Worm (Caenorhabditis elegans) whole organism, L4 larva: ENCODE data around the gene dre-1.

Experiments
- D1046.2 ChIP-seq: fragments of 200-800 bp; sonication (Bioruptor generic); IDR thresholded peaks from 2 replicates; pipeline ENCODE4 v1.3.6; 2022; ENCODE audit warnings: missing genetic modification characterization, missing compliant biosample characterization
- R02D3.7 ChIP-seq: fragments of 150-350 bp; sonication (generic microtip); optimal IDR thresholded peaks from 3 replicates; lab custom pipeline; 2014; ENCODE audit warnings: missing biosample characterization, missing genetic modification characterization
- Y48G9A.11 ChIP-seq: fragments of 200-800 bp; sonication (Bioruptor generic); IDR thresholded peaks from 2 replicates; pipeline ENCODE4 v1.3.6; 2022; ENCODE audit warnings: missing genetic modification reagents, missing genetic modification characterization, missing compliant biosample characterization
- Y5F2A.4 ChIP-seq: fragments of 200-800 bp; sonication (Bioruptor generic); optimal IDR thresholded peaks from 2 replicates; lab custom pipeline; 2018; ENCODE audit warnings: mild to moderate bottlenecking, missing genetic modification characterization, missing compliant biosample characterization
- aha-1 ChIP-seq: fragments of 150-350 bp; peaks from one replicate; lab custom pipeline; 2014; ENCODE audit warnings: missing biosample characterization, missing genetic modification characterization
- ceh-28 ChIP-seq: fragments of 150-350 bp; optimal IDR thresholded peaks from 2 replicates; lab custom pipeline; 2014; ENCODE audit warnings: missing biosample characterization, missing genetic modification reagents, missing genetic modification characterization
- ceh-32 ChIP-seq: sonication (generic microtip); optimal IDR thresholded peaks from 2 replicates; lab custom pipeline; 2016; ENCODE audit warnings: mild to moderate bottlenecking, missing genetic modification characterization, missing compliant biosample characterization; ENCODE audit not compliant: poor library complexity
- ceh-82 ChIP-seq: sonication (generic microtip); optimal IDR thresholded peaks from 2 replicates; lab custom pipeline; 2017; ENCODE audit warnings: missing biosample characterization, missing genetic modification characterization
- daf-16 ChIP-seq, 3 experiments: sonication (generic microtip); optimal IDR thresholded peaks; 2 replicates each; lab custom pipeline; 2016 to 2017; ENCODE audit warnings: missing genetic modification characterization in 3 of 3, missing genetic modification reagents in 3 of 3, mild to moderate bottlenecking in 2 of 3, missing compliant biosample characterization in 2 of 3, missing biosample characterization in 1 of 3, moderate library complexity in 1 of 3
- dmd-9 ChIP-seq: fragments of 200-800 bp; sonication (Bioruptor generic); IDR thresholded peaks from 2 replicates; pipeline ENCODE4 v1.3.6; 2022; ENCODE audit warnings: missing genetic modification reagents, missing genetic modification characterization, missing compliant biosample characterization
- egl-43 ChIP-seq: fragments of 200-800 bp; sonication (Bioruptor generic); IDR thresholded peaks from 2 replicates; pipeline ENCODE4 v1.3.6; 2022; ENCODE audit warnings: missing genetic modification reagents, missing genetic modification characterization, missing compliant biosample characterization
- fkh-10 ChIP-seq: fragments of 150-350 bp; optimal IDR thresholded peaks from 2 replicates; lab custom pipeline; 2014; ENCODE audit warnings: missing biosample characterization, missing genetic modification reagents, missing genetic modification characterization
- gei-8 ChIP-seq: fragments of 200-800 bp; sonication (Bioruptor generic); optimal IDR thresholded peaks from 2 replicates; lab custom pipeline; 2018; ENCODE audit warnings: mild to moderate bottlenecking, missing genetic modification characterization, missing compliant biosample characterization
- hif-1 ChIP-seq, 2 experiments: sonication (generic microtip); optimal IDR thresholded peaks; 2 replicates each; lab custom pipeline; 2016 to 2017; ENCODE audit warnings: missing compliant biosample characterization in 2 of 2, missing genetic modification characterization in 2 of 2, missing genetic modification reagents in 2 of 2, missing genotype in 2 of 2, mild to moderate bottlenecking in 1 of 2
- hmg-1.1 ChIP-seq: fragments of 200-800 bp; sonication (Bioruptor generic); IDR thresholded peaks from 2 replicates; pipeline ENCODE4 v1.3.6; 2022; ENCODE audit warnings: missing genetic modification reagents, missing genetic modification characterization, missing compliant biosample characterization
- jun-1 ChIP-seq: fragments of 150-350 bp; optimal IDR thresholded peaks from 2 replicates; lab custom pipeline; 2014; ENCODE audit warnings: missing biosample characterization, missing genetic modification reagents, missing genetic modification characterization
- lim-7 ChIP-seq: fragments of 200-800 bp; sonication (Bioruptor generic); IDR thresholded peaks from 2 replicates; pipeline ENCODE4 v1.3.6; 2022; ENCODE audit warnings: missing genetic modification characterization, missing compliant biosample characterization
- lin-39 ChIP-seq: fragments of 150-350 bp; optimal IDR thresholded peaks from 2 replicates; lab custom pipeline; 2014; ENCODE audit warnings: missing biosample characterization, missing genetic modification reagents, missing genetic modification characterization
- madf-9 ChIP-seq: fragments of 200-800 bp; sonication (Bioruptor generic); conservative IDR thresholded peaks from 2 replicates; pipeline ENCODE4 v1.3.6; 2022; ENCODE audit warnings: missing genetic modification reagents, missing genetic modification characterization, missing compliant biosample characterization
- mes-2 ChIP-seq: sonication (generic microtip); optimal IDR thresholded peaks from 2 replicates; lab custom pipeline; 2016; ENCODE audit warnings: missing genotype, mild to moderate bottlenecking, missing genetic modification characterization, missing compliant biosample characterization; ENCODE audit not compliant: poor library complexity, severe bottlenecking
- mxl-2 ChIP-seq: fragments of 200-800 bp; sonication (Bioruptor generic); conservative IDR thresholded peaks from 2 replicates; pipeline ENCODE4 v1.3.6; 2022; ENCODE audit warnings: missing genetic modification reagents, missing genetic modification characterization, missing compliant biosample characterization
- nhr-111 ChIP-seq: fragments of 200-800 bp; sonication (Bioruptor generic); optimal IDR thresholded peaks from 2 replicates; lab custom pipeline; 2018; ENCODE audit warnings: mild to moderate bottlenecking, missing genetic modification characterization, missing compliant biosample characterization
- nhr-237 ChIP-seq: sonication (generic microtip); optimal IDR thresholded peaks from 2 replicates; lab custom pipeline; 2017; ENCODE audit warnings: missing biosample characterization, missing genetic modification characterization
- nhr-42 ChIP-seq: fragments of 200-800 bp; sonication (Bioruptor generic); IDR thresholded peaks from 2 replicates; pipeline ENCODE4 v1.3.6; 2022; ENCODE audit warnings: missing genetic modification characterization, missing compliant biosample characterization
- pqm-1 ChIP-seq: sonication (generic microtip); optimal IDR thresholded peaks from 2 replicates; lab custom pipeline; 2017; ENCODE audit warnings: missing biosample characterization, missing genetic modification characterization
- saeg-2 ChIP-seq: fragments of 200-800 bp; sonication (Bioruptor generic); IDR thresholded peaks from 2 replicates; pipeline ENCODE4 v1.3.6; 2022; ENCODE audit warnings: missing genetic modification reagents, missing genetic modification characterization, missing compliant biosample characterization
- sdz-12 ChIP-seq: fragments of 200-800 bp; sonication (Bioruptor generic); optimal IDR thresholded peaks from 2 replicates; lab custom pipeline; 2018; ENCODE audit warnings: mild to moderate bottlenecking, missing genetic modification characterization, missing compliant biosample characterization
- skn-1 ChIP-seq: fragments of 150-350 bp; optimal IDR thresholded peaks from 2 replicates; lab custom pipeline; 2014; ENCODE audit warnings: missing biosample characterization, missing genetic modification characterization
- spr-1 ChIP-seq: sonication (generic microtip); optimal IDR thresholded peaks from 2 replicates; lab custom pipeline; 2016; ENCODE audit warnings: mild to moderate bottlenecking, missing genetic modification characterization, missing compliant biosample characterization
- tra-1 ChIP-seq: fragments of 200-800 bp; sonication (Bioruptor generic); IDR thresholded peaks from 2 replicates; pipeline ENCODE4 v1.3.6; 2022; ENCODE audit warnings: missing genetic modification reagents, missing genetic modification characterization, missing compliant biosample characterization
- unc-130 ChIP-seq: sonication (generic microtip); optimal IDR thresholded peaks from 2 replicates; lab custom pipeline; 2016; ENCODE audit warnings: missing genetic modification reagents, missing genetic modification characterization, missing compliant biosample characterization
- unc-39 ChIP-seq: sonication (generic microtip); optimal IDR thresholded peaks from 2 replicates; lab custom pipeline; 2017; ENCODE audit warnings: missing biosample characterization, missing genetic modification characterization
- zfp-2 ChIP-seq: sonication (generic microtip); optimal IDR thresholded peaks from 2 replicates; lab custom pipeline; 2016; ENCODE audit warnings: mild to moderate bottlenecking, missing genetic modification characterization, missing compliant biosample characterization
- zip-11 ChIP-seq: fragments of 200-800 bp; sonication (Bioruptor generic); IDR thresholded peaks from 2 replicates; pipeline ENCODE4 v1.3.6; 2022; ENCODE audit warnings: missing genetic modification characterization, missing compliant biosample characterization
- zip-2 ChIP-seq: fragments of 150-350 bp; optimal IDR thresholded peaks from 2 replicates; lab custom pipeline; 2014; ENCODE audit warnings: missing biosample characterization, missing genetic modification characterization
- ztf-11 ChIP-seq: fragments of 150-350 bp; optimal IDR thresholded peaks from 2 replicates; lab custom pipeline; 2014; ENCODE audit warnings: missing biosample characterization, missing genetic modification characterization

The dre-1 gene

DNA sequence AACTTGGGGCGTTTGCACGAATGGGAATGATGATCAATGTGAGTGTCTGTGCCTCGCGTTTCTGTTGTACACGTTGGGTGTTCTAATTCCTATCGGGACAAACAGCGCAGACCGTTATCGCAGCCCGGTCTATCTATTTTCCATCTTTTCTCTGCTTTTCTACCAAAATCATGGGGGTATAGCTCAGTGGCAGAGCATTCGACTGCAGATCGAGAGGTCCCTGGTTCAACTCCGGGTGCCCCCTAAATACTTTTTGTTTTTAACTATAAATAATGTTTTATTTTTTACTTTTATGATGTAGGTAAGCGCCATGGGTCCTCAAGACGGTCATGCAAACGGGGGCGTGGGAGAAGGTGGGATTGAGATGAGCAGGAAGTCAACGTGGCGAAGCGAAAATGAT is 13.3 kb upstream of the dre-1 start (continued):
- peak; percentile 3 for TF ChIP-seq unc-130 (GFP tag; lab: Kevin White, UChicago)
- peak; percentile 52; the same call in 1 of the 2 replicates for TF ChIP-seq D1046.2 (GFP tag; lab: Robert Waterston, UW)
- TF ChIP-seq zip-11 (GFP tag; lab: Robert Waterston, UW) = no peak
- TF ChIP-seq pqm-1 = no peak
- no peak for TF ChIP-seq Y48G9A.11 (GFP tag; lab: Robert Waterston, UW)
- no peak for TF ChIP-seq ztf-11 (tag; lab: Kevin White, UChicago)
- peak; percentile 67; the same call in 1 of the 2 replicates for TF ChIP-seq dmd-9 (GFP tag; lab: Robert Waterston, UW)
- no peak for TF ChIP-seq tra-1
- TF ChIP-seq ceh-28 (tag; lab: Kevin White, UChicago) = no peak
- no peak for TF ChIP-seq hmg-1.1 (GFP tag; lab: Robert Waterston, UW)
- TF ChIP-seq nhr-42 (GFP tag; lab: Robert Waterston, UW) = no peak
- no peak for TF ChIP-seq jun-1 (tag; lab: Kevin White, UChicago)
- TF ChIP-seq aha-1 (tag; lab: Kevin White, UChicago) = no peak
- TF ChIP-seq R02D3.7 (tag; lab: Kevin White, UChicago) = no peak
- peak; percentile 64 for TF ChIP-seq gei-8 (GFP tag; lab: Kevin White, UChicago)
- TF ChIP-seq unc-39 (tag; lab: Kevin White, UChicago) = no peak
- TF ChIP-seq daf-16 (GFP tag; optimal IDR thresholded peaks at IDR 0.05; lab: Kevin White, UChicago) = peak in 1 of 2 experiments; percentile 76
- TF ChIP-seq daf-16 (tag; optimal IDR thresholded peaks at IDR 0.05; lab: Kevin White, UChicago) = peak; percentile 68
- TF ChIP-seq lin-39 (tag; lab: Kevin White, UChicago) = no peak
- TF ChIP-seq mes-2 (tag; lab: Kevin White, UChicago) = no peak
- TF ChIP-seq hif-1 (tag; optimal IDR thresholded peaks at IDR 0.05; lab: Kevin White, UChicago) = no peak
- TF ChIP-seq egl-43 = no peak
- no peak for TF ChIP-seq ceh-82 (tag; lab: Kevin White, UChicago)
- TF ChIP-seq Y5F2A.4 (GFP tag; lab: Kevin White, UChicago) = peak; percentile 53
- peak; percentile 53 for TF ChIP-seq spr-1 (tag; lab: Kevin White, UChicago)

DNA sequence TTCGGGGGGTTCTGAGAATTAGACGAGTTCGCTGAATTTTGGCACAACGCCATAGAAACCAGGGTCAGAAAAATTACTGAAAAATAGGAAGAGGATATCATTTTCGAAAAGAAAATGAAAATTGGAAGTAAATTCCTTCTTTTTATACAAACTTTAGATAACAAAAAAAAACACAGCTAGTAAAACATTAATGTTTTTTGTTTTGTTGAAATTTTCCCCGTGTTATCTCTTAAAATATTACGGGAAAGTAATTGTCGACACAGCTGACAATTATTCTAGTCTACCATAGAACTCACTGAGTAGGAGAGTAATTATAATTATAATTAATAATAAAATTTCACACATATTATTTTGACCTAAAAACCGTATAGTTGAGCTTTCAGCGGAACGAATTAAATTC is 12.8 kb upstream of the dre-1 start, which contains the start of gene spp-26:
spp-26 (minus strand) TSS at position 101 of the 400 bp plus-strand sequence.
- TF ChIP-seq skn-1 (tag; lab: Kevin White, UChicago) (no peak), jun-1 (tag; lab: Kevin White, UChicago) (no peak), lim-7 (no peak), fkh-10 (no peak)

DNA sequence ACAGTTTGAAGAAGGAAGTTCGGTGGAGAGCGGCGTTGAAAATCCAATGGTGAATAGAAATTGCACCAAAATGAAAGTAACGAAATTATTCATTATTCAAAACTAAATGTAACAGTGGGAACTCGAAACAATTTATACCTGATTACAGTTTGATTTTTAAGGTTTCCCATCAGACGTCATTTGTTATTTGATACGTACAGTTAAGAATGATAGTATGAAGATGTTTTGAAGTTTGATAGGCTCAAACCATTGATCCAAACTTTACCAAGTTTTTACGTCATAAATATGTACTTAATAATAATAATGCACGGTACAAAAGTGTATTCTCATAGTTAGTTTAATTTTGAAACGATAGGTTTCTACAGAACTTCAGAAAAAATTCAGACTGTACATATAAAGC is 11.8 kb upstream of the dre-1 start, which contains the start of gene spp-20:
spp-20 (minus strand) TSS at position 101 of the 400 bp plus-strand sequence.
- no peak for TF ChIP-seq unc-39 (tag; lab: Kevin White, UChicago)
- no peak for TF ChIP-seq sdz-12 (GFP tag; lab: Kevin White, UChicago)
- TF ChIP-seq saeg-2 (GFP tag; lab: Robert Waterston, UW) = no peak
- TF ChIP-seq Y48G9A.11 (GFP tag; lab: Robert Waterston, UW) = no peak
- TF ChIP-seq, all 104 proteins: peak for 0

DNA sequence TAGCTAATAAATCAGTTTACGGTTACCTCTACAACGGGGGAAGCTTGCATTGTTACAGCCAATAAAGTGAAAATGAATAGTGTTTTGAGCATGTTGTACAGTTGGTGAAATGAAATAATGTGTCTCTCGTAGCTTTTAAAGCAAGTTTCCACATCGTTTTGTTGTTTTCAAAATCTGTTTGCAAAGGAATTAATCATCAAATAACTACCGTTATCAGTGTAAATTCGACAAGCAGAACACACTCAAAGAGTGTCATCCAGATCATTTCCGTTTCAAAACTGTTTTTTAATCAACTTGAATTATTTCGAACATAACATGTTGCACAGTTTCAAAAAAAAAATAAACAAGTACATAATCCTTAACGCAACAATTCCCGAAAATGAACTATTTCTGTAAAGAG is 10.7 kb upstream of the dre-1 start, which contains the start of gene spp-27:
spp-27 (minus strand) TSS at position 101 of the 400 bp plus-strand sequence.
- TF ChIP-seq zip-2 (tag; lab: Kevin White, UChicago) (no peak), zfp-2 (tag; lab: Kevin White, UChicago) (no peak)

DNA sequence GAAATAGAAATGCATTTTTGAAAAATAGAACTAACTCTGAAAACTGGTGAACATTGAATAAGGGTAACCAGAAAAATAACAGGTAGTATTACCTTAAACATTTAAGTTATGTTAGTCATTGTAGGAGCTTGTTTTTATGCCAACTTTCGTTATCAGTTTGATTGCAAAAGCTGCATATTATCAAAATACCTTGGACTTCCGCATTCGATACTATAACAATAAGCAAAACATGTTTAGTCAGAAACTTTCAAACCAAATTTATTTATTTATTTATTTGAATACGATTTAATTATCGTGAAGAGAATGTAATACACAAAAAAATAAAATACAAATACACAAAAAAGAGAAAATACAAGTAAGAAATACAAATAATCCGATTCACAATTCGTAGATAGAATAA is 8.0 kb upstream of the dre-1 start, which contains the start of gene K04A8.19:
K04A8.19 (minus strand) TSS at position 101 of the 400 bp plus-strand sequence.
- no peak for TF ChIP-seq mxl-2
- no peak for TF ChIP-seq nhr-237 (tag; lab: Kevin White, UChicago)
- no peak for TF ChIP-seq aha-1 (tag; lab: Kevin White, UChicago)
- no peak for TF ChIP-seq madf-9 (GFP tag; lab: Robert Waterston, UW)
- TF ChIP-seq ceh-32 (tag; lab: Kevin White, UChicago) = no peak
- no peak for TF ChIP-seq nhr-111 (GFP tag; lab: Kevin White, UChicago)
- TF ChIP-seq daf-16 (GFP tag; optimal IDR thresholded peaks at IDR 0.05; lab: Kevin White, UChicago) = no peak
- no peak for TF ChIP-seq daf-16 (tag; optimal IDR thresholded peaks at IDR 0.05; lab: Kevin White, UChicago)
- TF ChIP-seq spr-1 (tag; lab: Kevin White, UChicago) = no peak
- no peak for TF ChIP-seq Y48G9A.11 (GFP tag; lab: Robert Waterston, UW)
